Worm (Caenorhabditis elegans): ENCODE data around the gene ugt-60.
A peak's percentile ranks its signal among the peaks of the same experiment; 100 is the strongest.

The ugt-60 gene

DNA sequence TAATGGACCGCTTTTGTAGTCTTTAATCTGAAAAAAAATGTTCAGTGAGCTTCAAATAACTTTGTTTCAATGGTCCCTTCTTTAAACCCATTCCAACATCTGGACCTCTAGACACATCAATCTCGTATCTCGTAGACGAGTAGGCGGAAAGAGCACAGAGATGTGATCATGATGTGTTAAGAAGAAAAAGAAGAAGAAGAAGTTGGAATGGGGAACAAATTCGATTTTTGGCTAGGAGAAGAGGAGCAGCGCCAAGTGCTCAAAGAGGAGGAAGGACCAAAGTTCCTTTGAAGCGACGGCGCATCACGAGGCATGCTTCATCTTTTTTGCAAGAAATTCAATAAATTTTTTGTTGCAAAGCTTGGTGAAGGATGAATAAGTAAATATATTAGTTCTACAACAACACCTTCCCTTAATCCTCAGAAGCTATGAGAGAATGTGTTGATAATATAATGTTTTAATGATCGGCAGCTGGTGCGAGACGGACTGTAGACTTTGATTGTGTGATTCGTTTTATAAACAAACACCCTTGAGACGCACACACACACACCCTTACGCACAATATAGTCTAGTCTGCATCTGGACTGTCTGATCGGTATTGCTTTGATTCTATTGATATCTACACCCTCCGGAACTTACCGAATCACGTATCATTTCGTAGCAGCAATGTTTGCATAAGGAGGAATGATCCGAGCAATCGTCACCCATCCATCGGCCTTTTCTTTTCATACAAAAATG, 14.2 kb downstream of the ugt-60 start:
- TF ChIP-seq nhr-77 (tag; optimal IDR thresholded peaks at IDR 0.05) (no peak), pqm-1 (tag; optimal IDR thresholded peaks at IDR 0.05) (no peak), tbx-2 (tag; optimal IDR thresholded peaks at IDR 0.05) (no peak), R02D3.7 (tag; optimal IDR thresholded peaks at IDR 0.05) (no peak), ceh-82 (tag; optimal IDR thresholded peaks at IDR 0.05) (no peak), sea-2 (GFP tag; optimal IDR thresholded peaks at IDR 0.05) (no peak), nfya-1 (tag; optimal IDR thresholded peaks at IDR 0.05; ENCODE audit: insufficient read depth) (peak; percentile 43), mdl-1 (tag; optimal IDR thresholded peaks at IDR 0.05) (no peak), nhr-67 (tag; optimal IDR thresholded peaks at IDR 0.05) (no peak), nhr-76 (tag; optimal IDR thresholded peaks at IDR 0.05) (no peak), nhr-25 (tag; optimal IDR thresholded peaks at IDR 0.05) (no peak), fkh-10 (GFP tag; optimal IDR thresholded peaks at IDR 0.05) (peak; percentile 88), pha-4 (tag; optimal IDR thresholded peaks at IDR 0.05) (no peak), nhr-11 (tag; optimal IDR thresholded peaks at IDR 0.05) (no peak), elt-1 (tag; optimal IDR thresholded peaks at IDR 0.05) (no peak), lin-39 (tag; optimal IDR thresholded peaks at IDR 0.05) (peak; percentile 49), eor-1 (tag; optimal IDR thresholded peaks at IDR 0.05) (no peak), nhr-12 (tag; optimal IDR thresholded peaks at IDR 0.05) (no peak), elt-2 (tag; optimal IDR thresholded peaks at IDR 0.05) (no peak), jun-1 (tag; optimal IDR thresholded peaks at IDR 0.05) (no peak)

DNA sequence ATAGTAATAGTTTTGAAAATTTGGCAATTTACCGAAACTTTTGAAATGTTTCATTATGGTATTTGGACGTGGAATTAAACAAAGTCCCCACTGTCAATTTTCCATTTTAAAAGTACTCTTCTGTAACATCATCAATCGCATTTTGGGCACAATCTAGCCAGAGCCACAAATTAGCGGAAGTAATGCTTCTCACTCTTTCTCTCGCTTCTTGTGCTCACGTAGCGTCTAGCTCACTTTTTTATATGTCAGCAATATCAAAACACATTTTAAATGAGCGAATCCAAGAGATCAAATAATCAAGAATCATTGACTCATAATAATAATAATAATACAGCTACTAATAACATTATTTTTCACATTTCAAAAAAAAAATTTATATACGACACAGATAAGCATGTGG, 14.9 kb downstream of the ugt-60 start:
- TF ChIP-seq lin-15B (tag; optimal IDR thresholded peaks at IDR 0.05), result no peak
- TF ChIP-seq elt-2 (tag; optimal IDR thresholded peaks at IDR 0.05), result no peak

DNA sequence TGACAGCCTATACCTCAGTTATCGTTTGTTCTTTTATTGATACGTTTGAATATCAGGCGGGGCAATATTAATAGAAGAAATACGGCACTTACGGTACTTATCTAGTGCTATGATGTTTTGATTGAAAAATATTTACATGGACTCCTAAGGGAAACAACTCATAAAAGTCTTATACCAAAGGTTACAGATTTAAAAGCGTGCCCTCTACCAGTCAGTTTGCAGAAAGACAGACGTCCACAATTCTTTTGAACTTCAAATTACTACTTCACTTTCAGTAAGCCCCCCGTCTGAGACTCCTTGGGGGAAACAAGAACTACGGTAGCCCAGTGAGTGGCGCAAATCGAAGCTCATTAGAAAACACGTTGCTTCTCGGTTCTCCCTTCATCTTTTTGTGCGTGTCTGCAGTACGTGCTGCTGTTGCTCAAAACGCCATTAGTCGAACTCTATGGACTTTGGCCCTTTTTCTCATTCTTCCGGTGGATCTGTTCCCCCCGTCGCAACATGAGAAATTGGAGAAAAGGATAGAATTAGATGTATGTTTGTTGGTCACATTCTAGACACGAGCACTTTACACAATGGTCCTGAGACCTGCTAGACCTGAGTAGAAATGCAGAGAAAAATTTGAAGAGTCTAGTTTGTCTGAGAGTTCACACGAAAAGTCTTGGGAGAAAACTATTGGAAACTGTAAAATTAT, 16.4 kb downstream of the ugt-60 start:
- TF ChIP-seq ztf-4 (tag; optimal IDR thresholded peaks at IDR 0.05) (no peak), lin-39 (tag; optimal IDR thresholded peaks at IDR 0.05) (peak; percentile 58), nfya-1 (tag; optimal IDR thresholded peaks at IDR 0.05; ENCODE audit: insufficient read depth) (peak; percentile 47), lin-15B (tag; optimal IDR thresholded peaks at IDR 0.05) (peak; percentile 5), unc-39 (tag; optimal IDR thresholded peaks at IDR 0.05) (no peak)

DNA sequence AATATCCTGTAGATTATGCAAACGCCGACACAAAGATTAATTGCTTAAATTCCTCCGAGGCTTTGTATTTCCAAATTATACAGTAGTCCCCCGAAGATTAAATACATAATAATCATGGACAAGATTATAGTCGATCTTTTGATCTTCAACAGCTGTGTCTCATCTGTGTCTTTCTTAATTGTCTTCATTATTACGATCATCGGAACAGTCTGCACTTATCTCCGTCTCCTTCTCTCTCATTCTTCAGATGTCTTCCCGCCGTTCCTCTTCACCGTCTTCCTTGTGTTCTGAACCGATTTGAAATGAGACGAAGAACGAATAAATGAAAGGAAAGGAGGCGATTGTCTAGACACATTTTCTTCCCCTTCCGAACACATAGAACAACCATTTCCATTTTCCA, 17.7 kb downstream of the ugt-60 start:
- TF ChIP-seq lin-15B (tag; optimal IDR thresholded peaks at IDR 0.05) (no peak), nfya-1 (tag; optimal IDR thresholded peaks at IDR 0.05; ENCODE audit: insufficient read depth) (no peak), nhr-43 (tag; optimal IDR thresholded peaks at IDR 0.05; ENCODE audit: poor library complexity, severe bottlenecking) (peak; percentile 61), jun-1 (tag; optimal IDR thresholded peaks at IDR 0.05) (no peak), hmg-11 (tag; optimal IDR thresholded peaks at IDR 0.05) (peak; percentile 34), fkh-2 (tag; optimal IDR thresholded peaks at IDR 0.05) (no peak), elt-2 (tag; optimal IDR thresholded peaks at IDR 0.05) (no peak), nhr-25 (tag; optimal IDR thresholded peaks at IDR 0.05) (peak; percentile 53), pqm-1 (tag; optimal IDR thresholded peaks at IDR 0.05) (no peak), pha-4 (tag; optimal IDR thresholded peaks at IDR 0.05) (no peak), unc-39 (tag; optimal IDR thresholded peaks at IDR 0.05) (no peak), R02D3.7 (tag; optimal IDR thresholded peaks at IDR 0.05) (no peak), nhr-23 (tag; optimal IDR thresholded peaks at IDR 0.05) (peak; percentile 69)

DNA sequence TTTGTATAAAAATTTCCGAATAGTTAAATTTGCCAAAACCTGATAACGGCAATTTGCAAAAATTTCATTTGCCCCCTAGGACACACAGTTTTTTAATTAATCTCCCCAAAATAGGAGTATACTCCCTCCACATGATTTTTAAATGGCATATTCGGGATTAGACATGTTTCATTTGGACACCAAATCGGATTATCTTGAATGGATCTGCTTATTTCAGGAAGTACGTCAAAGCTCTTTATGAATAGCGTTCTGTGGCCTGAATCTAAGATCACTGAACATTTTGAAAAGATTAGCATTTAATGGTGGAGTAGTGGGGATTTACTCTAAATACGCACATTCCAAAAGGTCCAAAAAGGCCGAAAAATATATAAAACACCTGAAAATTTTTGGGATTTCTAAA, 20.3 kb downstream of the ugt-60 start:
- TF ChIP-seq fkh-10 (GFP tag; optimal IDR thresholded peaks at IDR 0.05) (no peak), hmg-11 (tag; optimal IDR thresholded peaks at IDR 0.05) (no peak), ama-1 (optimal IDR thresholded peaks at IDR 0.05) (no peak), R02D3.7 (tag; optimal IDR thresholded peaks at IDR 0.05) (no peak), ceh-82 (tag; optimal IDR thresholded peaks at IDR 0.05) (no peak), elt-3 (tag; optimal IDR thresholded peaks at IDR 0.05) (no peak), nhr-12 (tag; optimal IDR thresholded peaks at IDR 0.05) (no peak), egl-27 (tag; optimal IDR thresholded peaks at IDR 0.05) (no peak), lin-39 (tag; optimal IDR thresholded peaks at IDR 0.05) (no peak)
